Fruit fly (Drosophila melanogaster): ENCODE data around the gene AMPdeam.

Gene AMPdeam

dm6 chrX:13845728-13846127 is at the start of gene AMPdeam:
Gene AMPdeam (minus strand): TSS chrX:13845866.
- TF ChIP-seq CG11617 (GFP tag; optimal IDR thresholded peaks at IDR 0.05): peak; percentile 36
- TF ChIP-seq Clk (GFP tag; optimal IDR thresholded peaks at IDR 0.05): no peak
- peak; percentile 14 for TF ChIP-seq toe (GFP tag; optimal IDR thresholded peaks at IDR 0.05)
- TF ChIP-seq cnc (optimal IDR thresholded peaks at IDR 0.05): no peak
- peak; percentile 53 for TF ChIP-seq pad (GFP tag; optimal IDR thresholded peaks at IDR 0.05)
- TF ChIP-seq kay (GFP tag; ENCODE audit: borderline replicate concordance): no peak
- TF ChIP-seq CG7045 (GFP tag; optimal IDR thresholded peaks at IDR 0.05): no peak
- TF ChIP-seq CG12768 (GFP tag; optimal IDR thresholded peaks at IDR 0.05): no peak
- TF ChIP-seq CG1620 (GFP tag; optimal IDR thresholded peaks at IDR 0.05): peak; percentile 75
- TF ChIP-seq CG5204 (GFP tag; optimal IDR thresholded peaks at IDR 0.05): no peak
- peak; percentile 85 for TF ChIP-seq bab1 (GFP tag; optimal IDR thresholded peaks at IDR 0.05)
- peak; percentile 69 for TF ChIP-seq Mnt (GFP tag; optimal IDR thresholded peaks at IDR 0.05)
- peak; percentile 76 for TF ChIP-seq CG7101 (tag; optimal IDR thresholded peaks at IDR 0.05)
- no peak for TF ChIP-seq ovo (GFP tag; optimal IDR thresholded peaks at IDR 0.05)
- TF ChIP-seq Hr96 (GFP tag; optimal IDR thresholded peaks at IDR 0.05): no peak
- TF ChIP-seq cic (GFP tag; optimal IDR thresholded peaks at IDR 0.05): peak; percentile 41
- TF ChIP-seq tj (GFP tag; optimal IDR thresholded peaks at IDR 0.05): peak; percentile 31
- peak; percentile 53 for TF ChIP-seq CG14711 (tag; optimal IDR thresholded peaks at IDR 0.05)
- peak; percentile 65 for TF ChIP-seq Crg-1 (GFP tag; optimal IDR thresholded peaks at IDR 0.05)
- peak; percentile 21 for TF ChIP-seq CG33017 (tag; optimal IDR thresholded peaks at IDR 0.05)

- TF ChIP-seq toe (GFP tag; optimal IDR thresholded peaks at IDR 0.05) (no peak), Mnt (GFP tag; optimal IDR thresholded peaks at IDR 0.05) (no peak), CG5204 (GFP tag; optimal IDR thresholded peaks at IDR 0.05) (no peak), kay (GFP tag; ENCODE audit: borderline replicate concordance) (no peak), Crg-1 (GFP tag; optimal IDR thresholded peaks at IDR 0.05) (no peak), Clk (GFP tag; optimal IDR thresholded peaks at IDR 0.05) (no peak)
These were observed 48.9 kb upstream of the AMPdeam start for dm6 chrX:13894518-13894917.

- TF ChIP-seq Hr96 (GFP tag; optimal IDR thresholded peaks at IDR 0.05) (no peak), CG14711 (tag; optimal IDR thresholded peaks at IDR 0.05) (peak; percentile 31), bab1 (GFP tag; optimal IDR thresholded peaks at IDR 0.05) (no peak), cic (GFP tag; optimal IDR thresholded peaks at IDR 0.05) (no peak), CG12768 (GFP tag; optimal IDR thresholded peaks at IDR 0.05) (no peak), CG11617 (GFP tag; optimal IDR thresholded peaks at IDR 0.05) (no peak), CG5204 (GFP tag; optimal IDR thresholded peaks at IDR 0.05) (no peak), Mnt (GFP tag; optimal IDR thresholded peaks at IDR 0.05) (no peak), Crg-1 (GFP tag; optimal IDR thresholded peaks at IDR 0.05) (no peak), cnc (optimal IDR thresholded peaks at IDR 0.05) (no peak), kay (GFP tag; ENCODE audit: borderline replicate concordance) (no peak), CG7045 (GFP tag; optimal IDR thresholded peaks at IDR 0.05) (no peak), CG1620 (GFP tag; optimal IDR thresholded peaks at IDR 0.05) (no peak), pad (GFP tag; optimal IDR thresholded peaks at IDR 0.05) (no peak), ovo (GFP tag; optimal IDR thresholded peaks at IDR 0.05) (peak; percentile 89), toe (GFP tag; optimal IDR thresholded peaks at IDR 0.05) (no peak), tj (GFP tag; optimal IDR thresholded peaks at IDR 0.05) (no peak), CG7101 (tag; optimal IDR thresholded peaks at IDR 0.05) (peak; percentile 30), Clk (GFP tag; optimal IDR thresholded peaks at IDR 0.05) (no peak), CG33017 (tag; optimal IDR thresholded peaks at IDR 0.05) (no peak)
These were observed 45.3 kb upstream of the AMPdeam start for dm6 chrX:13890903-13891449.

dm6 chrX:13890435-13890845 is 44.8 kb upstream of the AMPdeam start:
- TF ChIP-seq kay (GFP tag; ENCODE audit: borderline replicate concordance) (peak; percentile 25), cnc (optimal IDR thresholded peaks at IDR 0.05) (no peak)

dm6 chrX:13889164-13889672 is 43.6 kb upstream of the AMPdeam start:
- TF ChIP-seq cnc (optimal IDR thresholded peaks at IDR 0.05) (no peak), cic (GFP tag; optimal IDR thresholded peaks at IDR 0.05) (no peak), Clk (GFP tag; optimal IDR thresholded peaks at IDR 0.05) (no peak), ovo (GFP tag; optimal IDR thresholded peaks at IDR 0.05) (no peak), toe (GFP tag; optimal IDR thresholded peaks at IDR 0.05) (peak; percentile 24), CG1620 (GFP tag; optimal IDR thresholded peaks at IDR 0.05) (no peak), CG11617 (GFP tag; optimal IDR thresholded peaks at IDR 0.05) (peak; percentile 50), kay (GFP tag; ENCODE audit: borderline replicate concordance) (no peak), CG5204 (GFP tag; optimal IDR thresholded peaks at IDR 0.05) (peak; percentile 45), CG12768 (GFP tag; optimal IDR thresholded peaks at IDR 0.05) (peak; percentile 17), CG7045 (GFP tag; optimal IDR thresholded peaks at IDR 0.05) (peak; percentile 77), CG33017 (tag; optimal IDR thresholded peaks at IDR 0.05) (peak; percentile 28), Mnt (GFP tag; optimal IDR thresholded peaks at IDR 0.05) (peak; percentile 51), pad (GFP tag; optimal IDR thresholded peaks at IDR 0.05) (peak; percentile 47), Hr96 (GFP tag; optimal IDR thresholded peaks at IDR 0.05) (peak; percentile 55), CG7101 (tag; optimal IDR thresholded peaks at IDR 0.05) (peak; percentile 62), CG14711 (tag; optimal IDR thresholded peaks at IDR 0.05) (peak; percentile 62), Crg-1 (GFP tag; optimal IDR thresholded peaks at IDR 0.05) (no peak), bab1 (GFP tag; optimal IDR thresholded peaks at IDR 0.05) (no peak), tj (GFP tag; optimal IDR thresholded peaks at IDR 0.05) (peak; percentile 52)

dm6 chrX:13879169-13879821 is 33.6 kb upstream of the AMPdeam start:
- TF ChIP-seq pad (GFP tag; optimal IDR thresholded peaks at IDR 0.05) (no peak), tj (GFP tag; optimal IDR thresholded peaks at IDR 0.05) (peak; percentile 69)
